Worm (Caenorhabditis elegans): ENCODE measurements around the gene unc-85.

Gene unc-85

DNA sequence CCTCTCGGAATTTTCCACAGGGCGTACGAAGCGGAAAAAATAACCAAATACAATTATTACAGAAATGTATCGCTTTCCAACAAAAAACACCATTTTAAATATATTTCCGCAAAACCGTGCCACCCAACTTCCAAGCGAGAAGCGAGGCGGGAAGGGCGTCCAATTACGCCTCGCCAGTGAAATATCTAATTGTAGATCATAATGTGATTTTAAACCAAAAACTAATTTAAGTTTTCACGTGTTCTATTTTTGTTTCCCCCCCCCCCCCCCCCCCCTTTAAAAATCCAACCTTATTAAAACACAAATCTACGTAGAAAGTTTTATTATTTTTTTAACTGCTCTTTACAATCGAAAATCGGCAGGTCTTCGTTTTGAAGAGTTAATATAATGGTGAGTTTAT lies 12.4 kb upstream of the unc-85 start, which contains the start of gene F10G7.12:
TSS of gene F10G7.12 (plus strand) at position 301 of the 400 bp plus-strand sequence.
- TF ChIP-seq T22C8.4 (GFP tag; IDR thresholded peaks at IDR 0.05) (no peak), ztf-23 (GFP tag; IDR thresholded peaks at IDR 0.05) (no peak), med-1 (GFP tag; optimal IDR thresholded peaks at IDR 0.05; ENCODE audit: insufficient read depth) (no peak), flt-1 (GFP tag; IDR thresholded peaks at IDR 0.05) (no peak), ref-1 (GFP tag; conservative IDR thresholded peaks at IDR 0.05) (no peak), klf-2 (GFP tag; conservative IDR thresholded peaks at IDR 0.05) (no peak), tab-1 (GFP tag; IDR thresholded peaks at IDR 0.05) (no peak), ztf-29 (GFP tag; IDR thresholded peaks at IDR 0.05) (no peak), cog-1 (tag; optimal IDR thresholded peaks at IDR 0.05) (no peak)

ce11 chrII:4693129-4693528 lies 8.7 kb upstream of the unc-85 start, which contains the start of gene F10G7.5:
Gene F10G7.5, plus strand, starts transcription at chrII:4693414.
- no peak for TF ChIP-seq tab-1 (GFP tag; IDR thresholded peaks at IDR 0.05)
- no peak for TF ChIP-seq ztf-23 (GFP tag; IDR thresholded peaks at IDR 0.05)
- no peak for TF ChIP-seq T22C8.4 (GFP tag; IDR thresholded peaks at IDR 0.05)
- peak; percentile 28 for TF ChIP-seq cog-1 (tag; optimal IDR thresholded peaks at IDR 0.05)
- TF ChIP-seq med-1 (GFP tag; optimal IDR thresholded peaks at IDR 0.05; ENCODE audit: insufficient read depth) = no peak

- no peak for TF ChIP-seq tab-1 (GFP tag; IDR thresholded peaks at IDR 0.05)
- no peak for TF ChIP-seq ztf-29 (GFP tag; IDR thresholded peaks at IDR 0.05)
- no peak for TF ChIP-seq T22C8.4 (GFP tag; IDR thresholded peaks at IDR 0.05)
- TF ChIP-seq ztf-23 (GFP tag; IDR thresholded peaks at IDR 0.05) = no peak
- no peak for TF ChIP-seq med-1 (GFP tag; optimal IDR thresholded peaks at IDR 0.05; ENCODE audit: insufficient read depth)
- TF ChIP-seq flt-1 (GFP tag; IDR thresholded peaks at IDR 0.05) = no peak
- no peak for TF ChIP-seq klf-2 (GFP tag; conservative IDR thresholded peaks at IDR 0.05)
- no peak for TF ChIP-seq cog-1 (tag; optimal IDR thresholded peaks at IDR 0.05)
- no peak for TF ChIP-seq ref-1 (GFP tag; conservative IDR thresholded peaks at IDR 0.05)
Observed at ce11 chrII:4696055-4696454, 5.8 kb upstream of the unc-85 start.

DNA sequence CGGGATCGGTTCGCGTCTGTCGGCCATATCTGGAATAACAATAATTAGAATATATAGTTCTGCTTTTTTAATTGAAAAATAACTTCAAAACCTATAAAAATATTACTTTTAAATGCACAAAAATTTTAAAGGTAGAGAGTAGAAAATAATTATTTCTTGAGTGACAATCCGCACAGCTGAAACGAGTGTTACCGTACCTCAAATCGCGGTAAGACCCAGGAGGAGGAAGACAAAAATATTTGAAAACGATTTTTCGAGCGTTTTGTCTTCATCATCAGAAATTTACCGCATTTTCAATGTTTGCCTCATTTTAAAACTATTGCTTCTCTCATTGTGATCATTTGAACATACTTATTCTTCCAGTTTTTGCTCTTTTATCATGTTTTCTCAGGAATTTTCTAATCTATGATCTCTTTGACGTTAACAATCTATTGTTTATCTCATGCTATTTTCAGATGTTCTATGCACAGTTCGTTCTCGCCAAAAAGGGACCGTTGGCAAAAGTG lies 3.5 kb upstream of the unc-85 start, which contains the start of the genes rpn-5 and scc-1:
TSS of gene rpn-5 (minus strand) at position 162 of the 506 bp plus-strand sequence.
TSS of gene scc-1 (plus strand) at position 456 of the 506 bp plus-strand sequence.
- TF ChIP-seq flt-1 (GFP tag; IDR thresholded peaks at IDR 0.05) (no peak), med-1 (GFP tag; optimal IDR thresholded peaks at IDR 0.05; ENCODE audit: insufficient read depth) (no peak), cog-1 (tag; optimal IDR thresholded peaks at IDR 0.05) (no peak), ztf-29 (GFP tag; IDR thresholded peaks at IDR 0.05) (no peak)

DNA sequence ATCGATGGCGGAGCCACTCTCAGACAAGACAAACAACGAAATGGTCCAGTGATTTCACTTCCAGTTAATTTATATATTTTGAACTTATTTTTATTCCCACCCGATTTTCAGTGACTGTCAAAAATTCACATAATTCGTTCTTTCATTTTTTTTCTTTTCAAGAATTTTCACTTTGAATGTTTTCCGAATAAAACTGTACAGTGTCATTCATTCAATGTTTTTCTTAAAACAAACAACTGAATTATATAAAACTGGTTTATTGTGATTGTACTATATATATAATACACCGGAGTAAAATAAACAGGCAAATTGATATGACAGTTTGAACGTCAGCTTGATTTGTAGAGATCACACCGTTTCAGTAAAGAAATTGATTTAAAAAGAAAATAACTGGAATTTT lies 1.1 kb downstream of the unc-85 start:
- TF ChIP-seq cog-1 (tag; optimal IDR thresholded peaks at IDR 0.05) = no peak
- no peak for TF ChIP-seq tab-1 (GFP tag; IDR thresholded peaks at IDR 0.05)
- TF ChIP-seq klf-2 (GFP tag; conservative IDR thresholded peaks at IDR 0.05) = no peak
- no peak for TF ChIP-seq flt-1 (GFP tag; IDR thresholded peaks at IDR 0.05)

DNA sequence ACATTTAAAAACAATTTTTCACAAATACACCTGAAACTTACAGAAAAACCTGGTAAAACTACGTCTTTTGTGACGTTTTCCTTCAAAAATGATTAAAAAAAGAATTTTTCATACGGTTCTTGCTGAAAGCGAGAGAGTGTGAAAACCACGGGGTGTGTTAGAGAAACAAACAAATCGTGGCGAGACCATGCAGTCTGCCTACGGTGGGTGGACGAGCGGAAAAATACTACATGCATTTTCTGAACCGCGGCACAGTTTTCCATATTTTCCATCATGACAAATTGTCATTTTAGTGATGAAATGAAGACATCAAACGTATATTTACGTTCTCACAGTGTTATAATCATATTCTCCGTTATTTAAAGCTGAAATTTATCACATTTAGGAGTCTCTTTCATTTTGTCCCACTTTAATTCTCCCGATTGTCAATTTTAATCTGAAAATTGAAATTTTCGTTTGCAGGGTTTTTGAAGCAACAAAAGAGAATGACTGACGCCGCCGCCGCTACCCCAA lies 4.5 kb downstream of the unc-85 start, which contains the start of the genes F10G7.9 and tsn-1:
TSS of gene F10G7.9 (minus strand) at position 127 of the 513 bp plus-strand sequence.
TSS of gene tsn-1 (plus strand) at position 463 of the 513 bp plus-strand sequence.
- no peak for TF ChIP-seq ztf-29 (GFP tag; IDR thresholded peaks at IDR 0.05)
- no peak for TF ChIP-seq cog-1 (tag; optimal IDR thresholded peaks at IDR 0.05)

DNA sequence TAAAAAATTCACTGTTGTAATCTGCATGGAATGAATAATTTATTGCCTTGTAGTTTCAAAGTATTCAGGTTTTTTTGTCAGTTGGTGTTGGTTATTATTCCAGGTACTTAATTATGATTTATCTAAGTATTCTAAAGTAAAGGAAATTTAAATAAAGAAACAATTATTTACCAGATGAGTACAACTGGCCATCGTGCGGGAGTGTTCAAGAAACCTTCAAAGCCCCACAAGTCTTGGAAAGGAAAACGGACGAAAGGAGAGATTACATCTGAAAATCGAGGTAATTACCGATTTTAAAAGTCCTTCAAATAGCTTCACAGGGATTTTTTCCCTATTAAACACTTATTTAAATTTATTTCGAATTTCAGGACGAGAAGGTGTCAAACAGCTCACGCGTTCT lies 8.3 kb downstream of the unc-85 start, which contains the start of gene tag-151:
TSS of gene tag-151 (plus strand) at position 158 of the 400 bp plus-strand sequence.
- TF ChIP-seq flt-1 (GFP tag; IDR thresholded peaks at IDR 0.05) = no peak
- TF ChIP-seq cog-1 (tag; optimal IDR thresholded peaks at IDR 0.05) = no peak
- TF ChIP-seq T22C8.4 (GFP tag; IDR thresholded peaks at IDR 0.05) = no peak
- TF ChIP-seq ztf-29 (GFP tag; IDR thresholded peaks at IDR 0.05) = no peak
- no peak for TF ChIP-seq ref-1 (GFP tag; conservative IDR thresholded peaks at IDR 0.05)
- TF ChIP-seq ztf-23 (GFP tag; IDR thresholded peaks at IDR 0.05) = no peak
- TF ChIP-seq med-1 (GFP tag; optimal IDR thresholded peaks at IDR 0.05; ENCODE audit: insufficient read depth) = no peak
- TF ChIP-seq tab-1 (GFP tag; IDR thresholded peaks at IDR 0.05) = no peak
- TF ChIP-seq klf-2 (GFP tag; conservative IDR thresholded peaks at IDR 0.05) = no peak

ce11 chrII:4710813-4711212 lies 8.9 kb downstream of the unc-85 start:
- no peak for TF ChIP-seq T22C8.4 (GFP tag; IDR thresholded peaks at IDR 0.05)

DNA sequence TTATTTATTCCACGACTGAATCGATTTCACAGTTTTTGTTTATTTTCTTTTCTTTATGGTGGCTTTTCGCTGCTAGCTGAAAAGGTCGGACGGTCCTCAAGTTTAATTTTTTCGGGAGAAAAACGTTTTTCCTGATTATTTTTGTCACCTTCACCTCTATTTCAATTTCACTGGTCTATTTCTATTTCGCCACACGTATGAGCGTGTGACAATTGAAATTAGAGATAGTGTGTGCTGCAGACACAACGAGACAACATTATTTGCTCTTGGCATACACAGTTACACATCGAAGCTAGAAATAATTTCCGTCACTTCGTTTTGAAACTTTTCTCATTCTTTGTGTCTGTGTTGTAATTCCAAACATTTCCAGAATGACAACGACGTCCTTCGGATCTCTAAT lies 13.8 kb downstream of the unc-85 start, which contains the start of gene F41C3.8:
TSS of gene F41C3.8 (plus strand) at position 371 of the 400 bp plus-strand sequence.
- TF ChIP-seq ztf-29 (GFP tag; IDR thresholded peaks at IDR 0.05) (no peak), klf-2 (GFP tag; conservative IDR thresholded peaks at IDR 0.05) (no peak), flt-1 (GFP tag; IDR thresholded peaks at IDR 0.05) (no peak), med-1 (GFP tag; optimal IDR thresholded peaks at IDR 0.05; ENCODE audit: insufficient read depth) (no peak), ref-1 (GFP tag; conservative IDR thresholded peaks at IDR 0.05) (no peak), cog-1 (tag; optimal IDR thresholded peaks at IDR 0.05) (no peak), tab-1 (GFP tag; IDR thresholded peaks at IDR 0.05) (no peak), ztf-23 (GFP tag; IDR thresholded peaks at IDR 0.05) (no peak), T22C8.4 (GFP tag; IDR thresholded peaks at IDR 0.05) (no peak)

- TF ChIP-seq ztf-29 (GFP tag; IDR thresholded peaks at IDR 0.05) (no peak), tab-1 (GFP tag; IDR thresholded peaks at IDR 0.05) (no peak), cog-1 (tag; optimal IDR thresholded peaks at IDR 0.05) (no peak), med-1 (GFP tag; optimal IDR thresholded peaks at IDR 0.05; ENCODE audit: insufficient read depth) (no peak), klf-2 (GFP tag; conservative IDR thresholded peaks at IDR 0.05) (no peak), ztf-23 (GFP tag; IDR thresholded peaks at IDR 0.05) (no peak), T22C8.4 (GFP tag; IDR thresholded peaks at IDR 0.05) (no peak), ref-1 (GFP tag; conservative IDR thresholded peaks at IDR 0.05) (no peak), flt-1 (GFP tag; IDR thresholded peaks at IDR 0.05) (no peak)
Observed at ce11 chrII:4726120-4726519, 24.3 kb downstream of the unc-85 start, which contains the start of gene F10G7.10. Gene F10G7.10, minus strand, starts transcription at chrII:4726264.
